Fruit fly (Drosophila melanogaster) whole organism, pupa: ENCODE data around the gene nAChRbeta1.
A peak's percentile ranks its signal among the peaks of the same experiment; 100 is the strongest.

ENCODE experiments used
- CG10348 ChIP-seq: fragments of 200-800 bp; sonication (Bioruptor generic); IDR thresholded peaks from 2 replicates; pipeline ENCODE4 v1.3.6; 2022; ENCODE audit warnings: missing biosample characterization, missing genetic modification characterization
- CG12605 ChIP-seq: fragments of 200-800 bp; sonication (Bioruptor generic); IDR thresholded peaks from 2 replicates; pipeline ENCODE4 v1.3.6; 2022; ENCODE audit warnings: missing biosample characterization, missing genetic modification characterization
- CG13204 ChIP-seq: fragments of 200-800 bp; sonication (Bioruptor generic); optimal IDR thresholded peaks from 2 replicates; lab custom pipeline; 2018; ENCODE audit warnings: missing biosample characterization, mild to moderate bottlenecking, missing genetic modification characterization, moderate library complexity
- CG14655 ChIP-seq: fragments of 200-800 bp; sonication (Bioruptor generic); optimal IDR thresholded peaks from 3 replicates; lab custom pipeline; 2017; ENCODE audit warnings: mild to moderate bottlenecking, missing biosample characterization, missing genetic modification reagents, missing genetic modification characterization
- CG15710 ChIP-seq: fragments of 200-800 bp; sonication (Bioruptor generic); optimal IDR thresholded peaks from 2 replicates; lab custom pipeline; 2018; ENCODE audit warnings: missing biosample characterization, mild to moderate bottlenecking, missing genetic modification characterization, moderate library complexity
- CG17806 ChIP-seq: fragments of 200-800 bp; sonication (Bioruptor generic); optimal IDR thresholded peaks from 2 replicates; lab custom pipeline; 2018; ENCODE audit warnings: missing biosample characterization, mild to moderate bottlenecking, missing genetic modification characterization, moderate library complexity
- CG32121 ChIP-seq: fragments of 200-800 bp; sonication (Bioruptor generic); IDR thresholded peaks from 2 replicates; pipeline ENCODE4 v1.3.6; 2022; ENCODE audit warnings: missing biosample characterization, missing genetic modification characterization
- CG34367 ChIP-seq: fragments of 200-800 bp; sonication (Bioruptor generic); optimal IDR thresholded peaks from 2 replicates; lab custom pipeline; 2018; ENCODE audit warnings: missing biosample characterization, mild to moderate bottlenecking, missing genetic modification characterization
- CG4496 ChIP-seq: fragments of 200-800 bp; sonication (Bioruptor generic); IDR thresholded peaks from 3 replicates; pipeline ENCODE4 v1.3.6; 2022; ENCODE audit warnings: missing biosample characterization, missing genetic modification characterization
- CG8159 ChIP-seq: fragments of 200-800 bp; sonication (Bioruptor generic); optimal IDR thresholded peaks from 3 replicates; lab custom pipeline; 2018; ENCODE audit warnings: missing biosample characterization, mild to moderate bottlenecking, missing genetic modification characterization, moderate library complexity
- CG8301 ChIP-seq: fragments of 200-800 bp; sonication (Bioruptor generic); optimal IDR thresholded peaks from 2 replicates; lab custom pipeline; 2018; ENCODE audit warnings: missing biosample characterization, mild to moderate bottlenecking, missing genetic modification characterization
- CG9948 ChIP-seq: fragments of 200-800 bp; sonication (Bioruptor generic); optimal IDR thresholded peaks from 2 replicates; lab custom pipeline; 2018; ENCODE audit warnings: missing biosample characterization, mild to moderate bottlenecking, missing genetic modification characterization, moderate library complexity
- D1 ChIP-seq: fragments of 200-800 bp; sonication (Bioruptor generic); optimal IDR thresholded peaks from 2 replicates; lab custom pipeline; 2018; ENCODE audit warnings: missing biosample characterization, mild to moderate bottlenecking, missing genetic modification characterization, moderate library complexity
- EcR ChIP-seq: fragments of 200-800 bp; sonication (Bioruptor generic); optimal IDR thresholded peaks from 3 replicates; lab custom pipeline; 2019; ENCODE audit warnings: missing biosample characterization, missing genetic modification characterization, mild to moderate bottlenecking, moderate library complexity, missing genetic modification reagents
- Ets98B ChIP-seq: fragments of 200-800 bp; sonication (Bioruptor generic); IDR thresholded peaks from 2 replicates; pipeline ENCODE4 v1.3.6; 2022; ENCODE audit warnings: missing biosample characterization, missing genetic modification characterization
- Pif1A ChIP-seq: fragments of 200-800 bp; sonication (Bioruptor generic); optimal IDR thresholded peaks from 3 replicates; lab custom pipeline; 2016; ENCODE audit warnings: missing biosample characterization, missing genetic modification characterization
- Pif1B ChIP-seq: fragments of 200-800 bp; sonication (Bioruptor generic); optimal IDR thresholded peaks from 3 replicates; lab custom pipeline; 2016; ENCODE audit warnings: missing biosample characterization, missing genetic modification characterization
- Snoo ChIP-seq: fragments of 200-800 bp; sonication (Bioruptor generic); optimal IDR thresholded peaks from 3 replicates; lab custom pipeline; 2017; ENCODE audit warnings: missing biosample characterization, mild to moderate bottlenecking, missing genetic modification characterization, inconsistent platforms
- fd96Ca ChIP-seq: fragments of 200-800 bp; sonication (Bioruptor generic); IDR thresholded peaks from 3 replicates; pipeline ENCODE4 v1.3.6; 2022; ENCODE audit warnings: missing biosample characterization, missing genetic modification characterization
- gl ChIP-seq: fragments of 200-800 bp; sonication (Bioruptor generic); optimal IDR thresholded peaks from 2 replicates; lab custom pipeline; 2018; ENCODE audit warnings: missing biosample characterization, mild to moderate bottlenecking, missing genetic modification characterization
- rn ChIP-seq: fragments of 200-800 bp; sonication (Bioruptor generic); IDR thresholded peaks from 2 replicates; pipeline ENCODE4 v1.3.6; 2022; ENCODE audit warnings: missing biosample characterization, missing genetic modification characterization

nAChRbeta1 gene

DNA sequence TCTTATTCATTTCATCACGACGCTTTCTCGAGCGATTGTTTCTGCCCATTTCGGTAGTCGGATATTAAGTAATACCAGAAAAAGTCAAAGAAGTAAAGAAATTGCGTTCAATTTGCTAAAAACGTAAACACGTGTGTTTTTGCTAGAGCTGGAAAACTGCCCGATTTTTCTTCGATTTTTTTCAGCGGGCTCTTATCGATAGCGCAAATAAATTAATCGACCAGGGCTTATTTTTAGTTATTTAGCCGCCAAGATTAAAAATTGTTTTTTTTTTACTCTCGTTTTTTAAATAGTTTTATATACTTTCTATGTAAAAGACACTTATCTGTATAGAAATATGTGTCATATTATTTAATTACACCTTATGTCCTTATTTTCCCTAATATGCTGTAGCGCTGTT lies 23.2 kb upstream of the nAChRbeta1 start, which contains the start of gene CG15019:
TSS of gene CG15019 (minus strand) at position 138 of the 400 bp plus-strand sequence.
- TF ChIP-seq Ets98B (GFP tag; lab: Robert Waterston, UW) (no peak), CG4496 (GFP tag; lab: Robert Waterston, UW) (no peak), Pif1A (no peak), Pif1B (no peak), Snoo (tag; lab: Kevin White, UChicago) (no peak), D1 (tag; lab: Kevin White, UChicago) (no peak), CG8159 (tag; lab: Kevin White, UChicago) (no peak), CG14655 (no peak), CG9948 (tag; lab: Kevin White, UChicago) (no peak), CG17806 (no peak), gl (tag; lab: Kevin White, UChicago) (no peak), CG13204 (no peak), CG32121 (GFP tag; lab: Robert Waterston, UW) (no peak)

DNA sequence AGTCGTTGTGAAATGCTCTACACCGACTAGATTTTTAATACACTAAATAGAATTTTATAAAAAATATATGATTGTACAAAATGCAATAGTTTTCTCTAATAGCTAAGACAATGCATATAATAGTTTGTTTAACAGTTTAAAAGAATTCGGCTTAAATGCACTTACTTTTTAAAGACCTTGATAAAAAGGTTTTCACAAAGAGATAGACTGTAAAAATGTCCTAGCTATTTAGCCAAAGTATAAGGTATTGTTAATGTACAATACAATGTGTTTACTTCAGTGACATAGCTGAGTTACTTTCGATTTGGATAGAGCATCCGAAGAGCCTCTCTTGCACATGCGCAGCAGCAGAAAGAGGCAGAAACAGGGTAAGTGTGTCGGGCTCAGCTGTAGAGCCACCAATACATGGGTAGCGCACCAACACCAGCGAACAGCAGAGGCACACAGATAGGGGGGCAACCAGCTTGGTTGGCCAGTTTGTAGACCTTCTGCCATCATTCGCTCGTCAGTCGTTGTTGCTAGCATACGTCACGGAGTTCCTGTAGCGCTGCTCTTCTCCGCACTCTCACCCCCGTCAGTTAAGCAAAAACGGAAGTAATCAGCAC lies 22.4 kb upstream of the nAChRbeta1 start, which contains the start of gene TP53INP:
TSS of gene TP53INP (plus strand) at position 291 of the 605 bp plus-strand sequence.
- TF ChIP-seq rn (GFP tag; lab: Robert Waterston, UW) (no peak), EcR (GFP tag; lab: Kevin White, UChicago) (peak; percentile 53), CG32121 (GFP tag; lab: Robert Waterston, UW) (peak; percentile 56), fd96Ca (GFP tag; lab: Robert Waterston, UW) (peak; percentile 47; the same call in 2 of the 3 replicates), CG10348 (GFP tag; lab: Robert Waterston, UW) (peak; percentile 41; the same call in 1 of the 2 replicates), D1 (tag; lab: Kevin White, UChicago) (peak; percentile 65), CG13204 (peak; percentile 51), gl (tag; lab: Kevin White, UChicago) (peak; percentile 60), CG4496 (GFP tag; lab: Robert Waterston, UW) (peak; percentile 57; the same call in 2 of the 3 replicates), CG14655 (peak; percentile 93), CG15710 (tag; lab: Kevin White, UChicago) (peak; percentile 91), Ets98B (GFP tag; lab: Robert Waterston, UW) (no peak; the same call in 1 of the 2 replicates), CG8159 (tag; lab: Kevin White, UChicago) (peak; percentile 94), Snoo (tag; lab: Kevin White, UChicago) (peak; percentile 85), CG34367 (peak; percentile 84), Pif1A (peak; percentile 83), CG17806 (peak; percentile 82), CG8301 (tag; lab: Kevin White, UChicago) (peak; percentile 89), CG9948 (tag; lab: Kevin White, UChicago) (peak; percentile 85), Pif1B (peak; percentile 83), CG12605 (GFP tag; lab: Robert Waterston, UW) (no peak)

DNA sequence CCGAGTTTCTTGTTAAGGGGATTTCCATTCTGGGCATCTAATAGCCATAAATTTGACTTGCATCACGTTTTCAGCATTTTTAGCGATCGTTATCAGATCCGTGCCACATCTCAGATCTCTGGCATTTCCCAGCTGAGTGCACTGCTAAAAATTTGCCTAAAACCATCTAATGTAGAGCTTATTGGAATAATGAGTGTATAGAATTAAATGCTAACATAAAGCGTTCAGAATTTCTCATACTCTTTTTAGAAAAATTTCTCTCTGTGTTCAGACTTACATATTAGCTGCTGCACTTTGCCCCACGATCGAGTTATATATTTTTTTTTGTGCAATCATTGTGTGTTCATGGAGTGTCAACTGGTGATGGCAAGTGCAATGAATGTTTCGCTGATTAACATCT lies 21.4 kb upstream of the nAChRbeta1 start:
- TF ChIP-seq CG10348 (GFP tag; lab: Robert Waterston, UW) (no peak), Pif1B (peak; percentile 30), Pif1A (peak; percentile 54), D1 (tag; lab: Kevin White, UChicago) (no peak), CG15710 (tag; lab: Kevin White, UChicago) (peak; percentile 39), CG17806 (peak; percentile 21), CG34367 (peak; percentile 29), CG14655 (peak; percentile 75), Ets98B (GFP tag; lab: Robert Waterston, UW) (peak; percentile 71), CG8301 (tag; lab: Kevin White, UChicago) (peak; percentile 60), CG9948 (tag; lab: Kevin White, UChicago) (peak; percentile 21), CG12605 (GFP tag; lab: Robert Waterston, UW) (peak; percentile 60), CG32121 (GFP tag; lab: Robert Waterston, UW) (peak; percentile 37), fd96Ca (GFP tag; lab: Robert Waterston, UW) (0 out of 3 replicates have a peak, but pooled peaks have one; percentile 46), CG13204 (no peak), CG8159 (tag; lab: Kevin White, UChicago) (peak; percentile 45), EcR (GFP tag; lab: Kevin White, UChicago) (no peak), CG4496 (GFP tag; lab: Robert Waterston, UW) (peak; percentile 74; the same call in 2 of the 3 replicates)

DNA sequence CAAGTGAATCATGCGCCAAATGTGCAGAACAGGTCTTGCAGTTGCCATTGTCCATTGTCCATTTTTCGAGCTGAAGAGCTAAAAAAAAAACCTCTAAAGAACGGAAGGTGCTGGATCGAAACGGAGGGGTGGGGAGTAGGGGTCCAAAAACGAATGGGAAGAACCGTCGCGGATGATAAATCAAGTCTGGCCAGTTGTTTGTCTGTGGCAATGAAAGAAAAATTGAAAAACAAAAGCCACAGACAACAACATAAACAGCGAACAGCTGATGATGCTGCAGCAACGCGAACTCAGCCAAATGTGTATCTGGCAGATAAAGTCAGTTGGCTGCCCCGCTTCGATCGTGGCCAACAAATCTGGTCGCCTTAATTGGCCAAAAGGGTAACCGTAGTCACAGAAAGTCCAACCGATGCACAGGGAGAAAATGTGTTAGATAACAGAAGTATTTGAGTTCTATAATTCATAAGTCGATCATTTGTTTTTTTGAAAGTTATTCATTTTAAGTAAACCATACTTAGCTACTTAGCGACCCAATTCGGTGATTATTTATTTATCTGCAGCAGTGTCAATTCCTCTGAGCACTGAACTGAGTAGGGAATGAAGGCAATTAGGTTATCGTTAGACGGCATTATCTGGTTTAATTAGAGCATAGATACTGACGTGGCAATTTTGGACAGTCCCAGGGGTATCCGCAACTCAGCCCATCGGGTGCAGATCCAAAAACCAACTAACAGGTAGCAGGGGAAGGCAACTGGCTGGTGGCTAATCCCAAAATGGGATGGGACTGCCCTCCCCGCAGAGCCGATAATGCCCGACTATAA lies 20.6 kb upstream of the nAChRbeta1 start:
- TF ChIP-seq CG17806 (no peak), Ets98B (GFP tag; lab: Robert Waterston, UW) (no peak), CG8159 (tag; lab: Kevin White, UChicago) (peak; percentile 25), CG15710 (tag; lab: Kevin White, UChicago) (no peak), EcR (GFP tag; lab: Kevin White, UChicago) (peak; percentile 61), Pif1B (no peak), Snoo (tag; lab: Kevin White, UChicago) (peak; percentile 44), rn (GFP tag; lab: Robert Waterston, UW) (no peak), CG9948 (tag; lab: Kevin White, UChicago) (no peak), CG13204 (peak; percentile 7), CG8301 (tag; lab: Kevin White, UChicago) (no peak), CG4496 (GFP tag; lab: Robert Waterston, UW) (peak; percentile 26; the same call in 1 of the 3 replicates), CG14655 (no peak)
